Worm (Caenorhabditis elegans) whole organism, L4/young adult: ENCODE results near the gene lido-8.

Source experiments
- W03F9.2 ChIP-seq: fragments of 150-350 bp; optimal IDR thresholded peaks from 2 replicates; lab custom pipeline; 2014; ENCODE audit warnings: missing biosample characterization, missing genetic modification characterization
- dao-5 ChIP-seq: sonication (generic microtip); optimal IDR thresholded peaks from 2 replicates; lab custom pipeline; 2016; ENCODE audit warnings: missing genotype, missing genetic modification characterization, moderate library complexity, missing compliant biosample characterization
- him-1 ChIP-seq: sonication (generic microtip); optimal IDR thresholded peaks from 2 replicates; lab custom pipeline; 2016; ENCODE audit warnings: missing genotype, missing genetic modification reagents, missing genetic modification characterization, missing compliant biosample characterization

- no peak for TF ChIP-seq W03F9.2 (tag; lab: Kevin White, UChicago)
- TF ChIP-seq him-1 (tag; lab: Kevin White, UChicago): no peak
- TF ChIP-seq dao-5 (tag; lab: Kevin White, UChicago): no peak
These were observed 12.4 kb upstream of the lido-8 start for ce11 chrII:2984383-2984782.
